Fruit fly (Drosophila melanogaster) whole organism, embryonic: Measurements from ENCODE around the gene Pgls.

Experiments used
- Adf1 ChIP-seq: fragments of 200-800 bp; sonication (Bioruptor generic); IDR thresholded peaks from 2 replicates; pipeline ENCODE4 v1.3.6; 2022; ENCODE audit warnings: missing biosample characterization, missing genetic modification characterization
- Antp ChIP-seq: fragments of 200-800 bp; sonication (Bioruptor generic); optimal IDR thresholded peaks from 3 replicates; lab custom pipeline; 2016; ENCODE audit warnings: missing biosample characterization, missing genetic modification characterization
- BEAF-32 ChIP-seq: fragments of 200-800 bp; sonication (Bioruptor generic); optimal IDR thresholded peaks from 3 replicates; lab custom pipeline; 2017; ENCODE audit warnings: missing biosample characterization, missing genetic modification characterization, mild to moderate bottlenecking, moderate library complexity, missing genetic modification reagents
- CG10267 ChIP-seq: fragments of 200-800 bp; sonication (Bioruptor generic); optimal IDR thresholded peaks from 2 replicates; lab custom pipeline; 2018; ENCODE audit warnings: missing biosample characterization, mild to moderate bottlenecking, missing genetic modification characterization, moderate library complexity
- CG10565 ChIP-seq: fragments of 200-800 bp; sonication (Bioruptor generic); optimal IDR thresholded peaks from 3 replicates; lab custom pipeline; 2016; ENCODE audit warnings: missing biosample characterization, mild to moderate bottlenecking, missing genetic modification characterization
- CG11504 ChIP-seq: fragments of 200-800 bp; sonication (Bioruptor generic); optimal IDR thresholded peaks from 3 replicates; lab custom pipeline; 2019; ENCODE audit warnings: missing biosample characterization, mild to moderate bottlenecking, missing genetic modification characterization, moderate library complexity
- CG11560 ChIP-seq: fragments of 200-800 bp; sonication (Bioruptor generic); IDR thresholded peaks from 3 replicates; pipeline ENCODE4 v1.3.6; 2022; ENCODE audit warnings: missing biosample characterization, missing genetic modification characterization
- CG13894 ChIP-seq: fragments of 200-800 bp; sonication (Bioruptor generic); optimal IDR thresholded peaks from 3 replicates; lab custom pipeline; 2018; ENCODE audit warnings: missing biosample characterization, mild to moderate bottlenecking, missing genetic modification characterization, moderate library complexity
- CG15601 ChIP-seq: fragments of 200-800 bp; sonication (Bioruptor generic); optimal IDR thresholded peaks from 3 replicates; lab custom pipeline; 2019; ENCODE audit warnings: missing biosample characterization, mild to moderate bottlenecking, missing genetic modification characterization, moderate library complexity
- CG16779 ChIP-seq: fragments of 200-800 bp; sonication (Bioruptor generic); IDR thresholded peaks from 2 replicates; pipeline ENCODE4 v1.3.6; 2022; ENCODE audit warnings: missing biosample characterization, missing genetic modification characterization
- CG17359 ChIP-seq: fragments of 200-800 bp; sonication (Bioruptor generic); optimal IDR thresholded peaks from 3 replicates; lab custom pipeline; 2018; ENCODE audit warnings: missing biosample characterization, mild to moderate bottlenecking, missing genetic modification characterization, moderate library complexity
- CG2116 ChIP-seq: fragments of 200-800 bp; sonication (Bioruptor generic); optimal IDR thresholded peaks from 3 replicates; lab custom pipeline; 2018; ENCODE audit warnings: missing biosample characterization, mild to moderate bottlenecking, missing genetic modification characterization
- CG2199 ChIP-seq: fragments of 200-800 bp; sonication (Bioruptor generic); IDR thresholded peaks from 3 replicates; pipeline ENCODE4 v1.3.6; 2022; ENCODE audit warnings: missing biosample characterization, missing genetic modification characterization
- CG31224 ChIP-seq: fragments of 200-800 bp; sonication (Bioruptor generic); IDR thresholded peaks from 2 replicates; pipeline ENCODE4 v1.3.6; 2022; ENCODE audit warnings: missing biosample characterization, missing genetic modification characterization
- CG3407 ChIP-seq: fragments of 200-800 bp; sonication (Bioruptor generic); optimal IDR thresholded peaks from 2 replicates; lab custom pipeline; 2018; ENCODE audit warnings: missing biosample characterization, mild to moderate bottlenecking, missing genetic modification characterization
- CG42726 ChIP-seq: fragments of 200-800 bp; sonication (Bioruptor generic); IDR thresholded peaks from 2 replicates; pipeline ENCODE4 v1.3.6; 2022; ENCODE audit warnings: missing biosample characterization, missing genetic modification characterization; ENCODE audit not compliant: partially characterized antibody
- CG4820 ChIP-seq: fragments of 200-800 bp; sonication (Bioruptor generic); optimal IDR thresholded peaks from 3 replicates; lab custom pipeline; 2016; ENCODE audit warnings: missing biosample characterization, missing genetic modification characterization
- CG6791 ChIP-seq: fragments of 200-800 bp; sonication (Bioruptor generic); IDR thresholded peaks from 3 replicates; pipeline ENCODE4 v1.3.6; 2022; ENCODE audit warnings: missing biosample characterization, missing genetic modification characterization; ENCODE audit not compliant: partially characterized antibody
- CG7357 ChIP-seq: fragments of 200-800 bp; sonication (Bioruptor generic); IDR thresholded peaks from 3 replicates; pipeline ENCODE4 v1.3.6; 2022; ENCODE audit warnings: missing biosample characterization, missing genetic modification characterization
- CG8281 ChIP-seq: fragments of 200-800 bp; sonication (Bioruptor generic); optimal IDR thresholded peaks from 2 replicates; lab custom pipeline; 2018; ENCODE audit warnings: missing biosample characterization, mild to moderate bottlenecking, missing genetic modification characterization, moderate library complexity
- CG9817 ChIP-seq: fragments of 200-800 bp; sonication (Bioruptor generic); optimal IDR thresholded peaks from 2 replicates; lab custom pipeline; 2018; ENCODE audit warnings: missing biosample characterization, mild to moderate bottlenecking, missing genetic modification characterization, moderate library complexity
- CkIIα-i1 ChIP-seq: fragments of 200-800 bp; sonication (Bioruptor generic); IDR thresholded peaks from 2 replicates; pipeline ENCODE4 v1.3.6; 2022; ENCODE audit warnings: missing biosample characterization, missing genetic modification characterization
- Deaf1 ChIP-seq: fragments of 200-800 bp; optimal IDR thresholded peaks from 3 replicates; lab custom pipeline; 2019; ENCODE audit warnings: missing biosample characterization, mild to moderate bottlenecking, missing genetic modification characterization, moderate library complexity
- Drgx ChIP-seq: fragments of 200-800 bp; sonication (Bioruptor generic); IDR thresholded peaks from 2 replicates; pipeline ENCODE4 v1.3.6; 2022; ENCODE audit warnings: missing biosample characterization, missing genetic modification characterization
- Fer2 ChIP-seq: fragments of 200-800 bp; sonication (Bioruptor generic); optimal IDR thresholded peaks from 2 replicates; lab custom pipeline; 2018; ENCODE audit warnings: missing biosample characterization, mild to moderate bottlenecking, missing genetic modification characterization, moderate library complexity
- Hr78 ChIP-seq, 2 experiments: fragments of 200-800 bp in 1 of 2; fragments of >200 bp in 1 of 2; sonication (Bioruptor generic) in 1 of 2; optimal IDR thresholded peaks; 2 replicates each; lab custom pipeline; 2017 to 2019; ENCODE audit warnings: missing biosample characterization in 2 of 2, missing genetic modification characterization in 2 of 2, mild to moderate bottlenecking in 1 of 2, moderate library complexity in 1 of 2
- NC2α ChIP-seq: fragments of 200-800 bp; sonication (Bioruptor generic); optimal IDR thresholded peaks from 2 replicates; lab custom pipeline; 2016; ENCODE audit warnings: missing biosample characterization, missing genetic modification characterization
- Nf-YC ChIP-seq: fragments of 200-800 bp; optimal IDR thresholded peaks from 3 replicates; lab custom pipeline; 2019; ENCODE audit warnings: missing biosample characterization, mild to moderate bottlenecking, missing genetic modification characterization, moderate library complexity
- Pdp1 ChIP-seq, 2 experiments: fragments of 200-800 bp; sonication (Bioruptor generic); optimal IDR thresholded peaks; 3 replicates each; lab custom pipeline; 2016; ENCODE audit warnings: missing biosample characterization in 2 of 2, missing genetic modification characterization in 2 of 2, mild to moderate bottlenecking in 1 of 2, moderate library complexity in 1 of 2
- Trl ChIP-seq, 3 experiments: fragments of >200 bp in 2 of 3; fragments of 200-800 bp in 1 of 3; sonication (Bioruptor generic) in 1 of 3; optimal IDR thresholded peaks; 2 replicates in 1 of 3; 3 replicates in 2 of 3; lab custom pipeline; 2016 to 2017; ENCODE audit warnings: missing biosample characterization in 1 of 3, missing genetic modification characterization in 1 of 3
- cg ChIP-seq: fragments of 200-800 bp; sonication (Bioruptor generic); optimal IDR thresholded peaks from 3 replicates; lab custom pipeline; 2019; ENCODE audit warnings: missing biosample characterization, mild to moderate bottlenecking, missing genetic modification characterization, moderate library complexity
- chinmo ChIP-seq: fragments of 200-800 bp; sonication (Bioruptor generic); IDR thresholded peaks from 4 replicates; pipeline ENCODE4 v1.3.6; 2022; ENCODE audit warnings: missing biosample characterization, missing genetic modification characterization; ENCODE audit not compliant: partially characterized antibody
- crol ChIP-seq: fragments of 200-800 bp; sonication (Bioruptor generic); IDR thresholded peaks from 2 replicates; pipeline ENCODE4 v1.3.6; 2022; ENCODE audit warnings: missing biosample characterization, missing genetic modification characterization
- dati ChIP-seq: fragments of 200-800 bp; sonication (Bioruptor generic); IDR thresholded peaks from 2 replicates; pipeline ENCODE4 v1.3.6; 2022; ENCODE audit warnings: missing biosample characterization, missing genetic modification characterization
- fd96Cb ChIP-seq: fragments of 200-800 bp; sonication (Bioruptor generic); optimal IDR thresholded peaks from 2 replicates; lab custom pipeline; 2018; ENCODE audit warnings: missing biosample characterization, mild to moderate bottlenecking, missing genetic modification characterization, moderate library complexity
- gt ChIP-seq: fragments of 200-800 bp; sonication (Bioruptor generic); IDR thresholded peaks from 2 replicates; pipeline ENCODE4 v1.3.6; 2022; ENCODE audit warnings: missing biosample characterization, missing genetic modification characterization
- kni ChIP-seq: fragments of 200-800 bp; sonication (Bioruptor generic); optimal IDR thresholded peaks from 3 replicates; lab custom pipeline; 2017; ENCODE audit warnings: mild to moderate bottlenecking, missing biosample characterization, missing genetic modification reagents, missing genetic modification characterization
- lola ChIP-seq, 3 experiments: fragments of >200 bp in 2 of 3; fragments of 200-800 bp in 1 of 3; sonication (Bioruptor generic) in 1 of 3; optimal IDR thresholded peaks; 2 replicates each; lab custom pipeline; 2017 to 2019; ENCODE audit warnings: missing biosample characterization in 3 of 3, missing genetic modification characterization in 3 of 3, mild to moderate bottlenecking in 1 of 3, moderate library complexity in 1 of 3
- odd ChIP-seq: fragments of 200-800 bp; sonication (Bioruptor generic); optimal IDR thresholded peaks from 2 replicates; lab custom pipeline; 2017; ENCODE audit warnings: missing biosample characterization, mild to moderate bottlenecking, missing genetic modification characterization
- otp ChIP-seq: fragments of 200-800 bp; sonication (Bioruptor generic); IDR thresholded peaks from 3 replicates; pipeline ENCODE4, ENCODE4 v1.3.6; 2022; ENCODE audit warnings: missing biosample characterization, missing genetic modification characterization
- pros ChIP-seq: fragments of 200-800 bp; sonication (Bioruptor generic); optimal IDR thresholded peaks from 3 replicates; lab custom pipeline; 2019; ENCODE audit warnings: missing biosample characterization, mild to moderate bottlenecking, missing genetic modification characterization, moderate library complexity
- ranshi ChIP-seq: fragments of 200-800 bp; sonication (Bioruptor generic); IDR thresholded peaks from 2 replicates; pipeline ENCODE4 v1.3.6; 2022; ENCODE audit warnings: missing biosample characterization, missing genetic modification characterization
- shn ChIP-seq: fragments of 200-800 bp; sonication (Bioruptor generic); optimal IDR thresholded peaks from 3 replicates; lab custom pipeline; 2016; ENCODE audit warnings: missing biosample characterization, missing genetic modification characterization
- slbo ChIP-seq: fragments of 200-800 bp; sonication (Bioruptor generic); IDR thresholded peaks from 2 replicates; pipeline ENCODE4 v1.3.6; 2022; ENCODE audit warnings: missing biosample characterization, missing genetic modification characterization
- wdn ChIP-seq: fragments of 200-800 bp; sonication (Bioruptor generic); IDR thresholded peaks from 2 replicates; pipeline ENCODE4 v1.3.6; 2022; ENCODE audit warnings: missing biosample characterization, missing genetic modification characterization
- z ChIP-seq: fragments of 200-800 bp; sonication (Bioruptor generic); IDR thresholded peaks from 3 replicates; pipeline ENCODE4 v1.3.6; 2022; ENCODE audit warnings: missing biosample characterization, missing genetic modification characterization
- zf30C ChIP-seq: fragments of 200-800 bp; sonication (Bioruptor generic); optimal IDR thresholded peaks from 3 replicates; lab custom pipeline; 2018; ENCODE audit warnings: missing biosample characterization, mild to moderate bottlenecking, missing genetic modification characterization

The Pgls gene

dm6 chrX:10816856-10817255 is 30.4 kb upstream of the Pgls start (continued):
- TF ChIP-seq zf30C (GFP tag; lab: Kevin White, UChicago) (no peak), slbo (no peak), CG15601 (tag; lab: Kevin White, UChicago) (no peak), dati (no peak), CG42726 (GFP tag; lab: Robert Waterston, UW) (peak; percentile 65), CG8281 (tag; lab: Kevin White, UChicago) (no peak), Hr78 (GFP tag; optimal IDR thresholded peaks at IDR 0.05; lab: Kevin White, UChicago) (no peak), Fer2 (tag; lab: Kevin White, UChicago) (no peak), lola (GFP tag; optimal IDR thresholded peaks at IDR 0.05; lab: Kevin White, UChicago) (no peak), CkIIα-i1 (GFP tag; lab: Robert Waterston, UW) (no peak), CG3407 (GFP tag; lab: Kevin White, UChicago) (no peak), NC2α (GFP tag; lab: Kevin White, UChicago) (no peak), CG7357 (GFP tag; lab: Robert Waterston, UW) (no peak), CG11504 (tag; lab: Kevin White, UChicago) (no peak), CG10565 (GFP tag; lab: Kevin White, UChicago) (no peak), CG9817 (tag; lab: Kevin White, UChicago) (no peak), Adf1 (GFP tag; lab: Robert Waterston, UW) (peak; percentile 99), CG16779 (GFP tag; lab: Robert Waterston, UW) (no peak), shn (GFP tag; lab: Kevin White, UChicago) (no peak), crol (GFP tag; lab: Robert Waterston, UW) (peak; percentile 96), z (GFP tag; lab: Robert Waterston, UW) (peak; percentile 98), Pdp1 (GFP tag; optimal IDR thresholded peaks at IDR 0.05; lab: Kevin White, UChicago) (no peak), CG4820 (GFP tag; lab: Kevin White, UChicago) (no peak), ranshi (GFP tag; lab: Robert Waterston, UW) (no peak), pros (peak; percentile 56), CG2116 (no peak), Deaf1 (tag; lab: Kevin White, UChicago) (peak; percentile 62), Nf-YC (peak; percentile 25), CG10267 (tag; lab: Kevin White, UChicago) (no peak), CG11560 (tag; lab: Robert Waterston, UW) (no peak), wdn (GFP tag; lab: Robert Waterston, UW) (no peak), fd96Cb (no peak), gt (no peak), chinmo (GFP tag; lab: Robert Waterston, UW) (0 out of 4 replicates have a peak, but pooled peaks have one; percentile 47), odd (GFP tag; lab: Kevin White, UChicago) (no peak), CG17359 (tag; lab: Kevin White, UChicago) (no peak), Drgx (GFP tag; lab: Robert Waterston, UW) (no peak), otp (GFP tag; lab: Robert Waterston, UW) (no peak), BEAF-32 (GFP tag; lab: Kevin White, UChicago) (no peak), CG6791 (GFP tag; lab: Robert Waterston, UW) (peak; percentile 65; the same call in 2 of the 3 replicates), Trl (optimal IDR thresholded peaks at IDR 0.05; lab: Kevin White, UChicago) (peak; percentile 27 to 31), Trl (GFP tag; optimal IDR thresholded peaks at IDR 0.05; lab: Kevin White, UChicago) (no peak), cg (peak; percentile 94), CG2199 (GFP tag; lab: Robert Waterston, UW) (0 out of 3 replicates have a peak, but pooled peaks have one; percentile 38), CG13894 (tag; lab: Kevin White, UChicago) (peak; percentile 14), CG31224 (GFP tag; lab: Robert Waterston, UW) (no peak), Antp (GFP tag; lab: Kevin White, UChicago) (no peak), kni (GFP tag; lab: Kevin White, UChicago) (peak; percentile 5)
